Fruit fly (Drosophila melanogaster): ENCODE data around the gene Nepl5.

- TF ChIP-seq CG8478 (optimal IDR thresholded peaks at IDR 0.05) = no peak
- no peak for TF ChIP-seq CTCF (optimal IDR thresholded peaks at IDR 0.05)
These were observed 29.9 kb upstream of the Nepl5 start, which contains the start of gene CG9498 for dm6 chr2L:6350984-6351808.

Measured in S2 (cell line).